Worm (Caenorhabditis elegans): ENCODE measurements around the gene grl-4.

grl-4 gene

ce11 chrIV:7310410-7310809, at the start of gene grl-4:
grl-4 (minus strand) TSS chrIV:7310760.
- no peak for TF ChIP-seq ztf-18 (tag; optimal IDR thresholded peaks at IDR 0.05)
- peak; percentile 53; the same call in 1 of the 2 replicates for TF ChIP-seq egrh-3 (GFP tag; IDR thresholded peaks at IDR 0.05)
- TF ChIP-seq ztf-28 (GFP tag; IDR thresholded peaks at IDR 0.05) = 0 out of 2 replicates have a peak, but pooled peaks have one; percentile 12

- TF ChIP-seq ZK185.1 (tag; optimal IDR thresholded peaks at IDR 0.05; ENCODE audit: poor library complexity, severe bottlenecking) = no peak
- no peak for TF ChIP-seq unc-130 (GFP tag; optimal IDR thresholded peaks at IDR 0.05)
- no peak for TF ChIP-seq somi-1 (GFP tag; optimal IDR thresholded peaks at IDR 0.05)
- TF ChIP-seq ceh-40 (GFP tag; IDR thresholded peaks at IDR 0.05) = no peak
- no peak for TF ChIP-seq F57C9.4 (tag; optimal IDR thresholded peaks at IDR 0.05)
- no peak for TF ChIP-seq die-1 (tag; optimal IDR thresholded peaks at IDR 0.05)
- TF ChIP-seq let-607 (tag; optimal IDR thresholded peaks at IDR 0.05) = no peak
- TF ChIP-seq nhr-179 (tag; optimal IDR thresholded peaks at IDR 0.05) = no peak
- TF ChIP-seq xnd-1 (tag; optimal IDR thresholded peaks at IDR 0.05) = no peak
Measured at ce11 chrIV:7346751-7347150, 36.2 kb upstream of the grl-4 start, which contains the start of gene daf-42. daf-42 (minus strand) TSS chrIV:7346851.

- TF ChIP-seq nfya-1 (tag; optimal IDR thresholded peaks at IDR 0.05; ENCODE audit: borderline replicate concordance, insufficient read depth) (no peak), mel-28 (tag; optimal IDR thresholded peaks at IDR 0.05; ENCODE audit: borderline replicate concordance) (no peak), unc-62 (GFP tag; optimal IDR thresholded peaks at IDR 0.05) (no peak), tbx-9 (tag; optimal IDR thresholded peaks at IDR 0.05; ENCODE audit: borderline replicate concordance) (no peak), ceh-40 (GFP tag; IDR thresholded peaks at IDR 0.05) (no peak), rec-8 (tag; optimal IDR thresholded peaks at IDR 0.05) (peak in 1 of 2 experiments; percentile 12), lin-54 (GFP tag; optimal IDR thresholded peaks at IDR 0.05) (peak; percentile 28), mxl-1 (tag; optimal IDR thresholded peaks at IDR 0.05) (peak; percentile 23), B0261.1 (tag; optimal IDR thresholded peaks at IDR 0.05) (peak; percentile 84), nhr-80 (tag; optimal IDR thresholded peaks at IDR 0.05) (no peak), F49E8.2 (tag; optimal IDR thresholded peaks at IDR 0.05; ENCODE audit: insufficient read depth) (no peak), hrde-1 (tag; optimal IDR thresholded peaks at IDR 0.05; ENCODE audit: borderline replicate concordance) (no peak), repo-1 (tag; optimal IDR thresholded peaks at IDR 0.05) (peak; percentile 11), B0019.2 (GFP tag; conservative IDR thresholded peaks at IDR 0.05) (no peak), sptf-2 (GFP tag; optimal IDR thresholded peaks at IDR 0.05) (no peak), tlf-1 (GFP tag; optimal IDR thresholded peaks at IDR 0.05) (no peak), F39B2.1 (GFP tag; IDR thresholded peaks at IDR 0.05) (0 out of 2 replicates have a peak, but pooled peaks have one; percentile 30), ccch-3 (GFP tag; optimal IDR thresholded peaks at IDR 0.05) (no peak), aptf-2 (GFP tag; conservative IDR thresholded peaks at IDR 0.05) (no peak), ceh-58 (GFP tag; IDR thresholded peaks at IDR 0.05) (no peak), Y53F4B.3 (GFP tag; IDR thresholded peaks at IDR 0.05) (0 out of 2 replicates have a peak, but pooled peaks have one; percentile 9), mes-4 (tag; optimal IDR thresholded peaks at IDR 0.05) (no peak), unc-130 (GFP tag; optimal IDR thresholded peaks at IDR 0.05) (no peak), bed-2 (GFP tag; IDR thresholded peaks at IDR 0.05) (no peak), snpc-1.1 (tag; optimal IDR thresholded peaks at IDR 0.05; ENCODE audit: insufficient read depth) (no peak), athp-1 (tag; optimal IDR thresholded peaks at IDR 0.05) (peak; percentile 19), ceh-79 (tag; optimal IDR thresholded peaks at IDR 0.05) (no peak), fkh-3 (tag; optimal IDR thresholded peaks at IDR 0.05) (no peak), Y67H2A.10 (GFP tag; conservative IDR thresholded peaks at IDR 0.05) (no peak), madf-3 (GFP tag; IDR thresholded peaks at IDR 0.05) (no peak), snpc-4 (GFP tag; optimal IDR thresholded peaks at IDR 0.05) (peak; percentile 52), snpc-4 (tag; optimal IDR thresholded peaks at IDR 0.05) (peak in 1 of 4 experiments; percentile 70), F57C9.4 (tag; optimal IDR thresholded peaks at IDR 0.05) (no peak), hlh-26 (GFP tag; conservative IDR thresholded peaks at IDR 0.05) (no peak), madf-10 (tag; optimal IDR thresholded peaks at IDR 0.05) (no peak), sdz-38 (tag; optimal IDR thresholded peaks at IDR 0.05) (no peak)
Measured at ce11 chrIV:7344020-7344419, 33.5 kb upstream of the grl-4 start.
